Fruit fly (Drosophila melanogaster) whole organism, embryonic: ENCODE data around the gene Rbcn-3B.

Experiments used
- Abd-B ChIP-seq: fragments of 200-800 bp; sonication (Bioruptor generic); optimal IDR thresholded peaks from 2 replicates; lab custom pipeline; 2018; ENCODE audit warnings: missing biosample characterization, mild to moderate bottlenecking, missing genetic modification characterization, moderate library complexity
- Ada2b ChIP-seq: fragments of 200-800 bp; sonication (Bioruptor generic); IDR thresholded peaks from 2 replicates; pipeline ENCODE4 v1.3.6; 2022; ENCODE audit warnings: missing biosample characterization, missing genetic modification characterization
- Asciz ChIP-seq: fragments of 200-800 bp; sonication (Bioruptor generic); optimal IDR thresholded peaks from 2 replicates; lab custom pipeline; 2017; ENCODE audit warnings: missing biosample characterization, mild to moderate bottlenecking, missing genetic modification characterization, missing genetic modification reagents
- Blimp-1 ChIP-seq: fragments of 200-800 bp; sonication (Bioruptor generic); optimal IDR thresholded peaks from 3 replicates; lab custom pipeline; 2018; ENCODE audit warnings: missing biosample characterization, missing genetic modification characterization, mild to moderate bottlenecking, moderate library complexity, missing genetic modification reagents
- CG10959 ChIP-seq: fragments of 200-800 bp; sonication (Bioruptor generic); IDR thresholded peaks from 2 replicates; pipeline ENCODE4 v1.3.6; 2022; ENCODE audit warnings: missing biosample characterization, missing genetic modification characterization
- CG12071 ChIP-seq: fragments of 200-800 bp; sonication (Bioruptor generic); optimal IDR thresholded peaks from 3 replicates; lab custom pipeline; 2018; ENCODE audit warnings: missing biosample characterization, mild to moderate bottlenecking, missing genetic modification characterization
- CG13296 ChIP-seq: fragments of 200-800 bp; sonication (Bioruptor generic); optimal IDR thresholded peaks from 3 replicates; lab custom pipeline; 2018; ENCODE audit warnings: missing biosample characterization, mild to moderate bottlenecking, missing genetic modification characterization
- CG15479 ChIP-seq: fragments of 200-800 bp; sonication (Bioruptor generic); optimal IDR thresholded peaks from 3 replicates; lab custom pipeline; 2019; ENCODE audit warnings: missing biosample characterization, mild to moderate bottlenecking, missing genetic modification characterization, moderate library complexity
- CG15514 ChIP-seq: fragments of 200-800 bp; sonication (Bioruptor generic); optimal IDR thresholded peaks from 3 replicates; lab custom pipeline; 2017; ENCODE audit warnings: missing biosample characterization, missing genetic modification characterization, mild to moderate bottlenecking, moderate library complexity, missing genetic modification reagents
- CG15601 ChIP-seq: fragments of 200-800 bp; sonication (Bioruptor generic); optimal IDR thresholded peaks from 3 replicates; lab custom pipeline; 2019; ENCODE audit warnings: missing biosample characterization, mild to moderate bottlenecking, missing genetic modification characterization, moderate library complexity
- CG18599 ChIP-seq: fragments of 200-800 bp; sonication (Bioruptor generic); optimal IDR thresholded peaks from 3 replicates; lab custom pipeline; 2017; ENCODE audit warnings: missing biosample characterization, missing genetic modification characterization, mild to moderate bottlenecking, moderate library complexity, missing genetic modification reagents
- CG2199 ChIP-seq: fragments of 200-800 bp; sonication (Bioruptor generic); IDR thresholded peaks from 3 replicates; pipeline ENCODE4 v1.3.6; 2022; ENCODE audit warnings: missing biosample characterization, missing genetic modification characterization
- CG3838 ChIP-seq: fragments of 200-800 bp; sonication (Bioruptor generic); optimal IDR thresholded peaks from 3 replicates; lab custom pipeline; 2016; ENCODE audit warnings: missing biosample characterization, missing genetic modification characterization
- CG42726 ChIP-seq: fragments of 200-800 bp; sonication (Bioruptor generic); IDR thresholded peaks from 2 replicates; pipeline ENCODE4 v1.3.6; 2022; ENCODE audit warnings: missing biosample characterization, missing genetic modification characterization; ENCODE audit not compliant: partially characterized antibody
- CG6254 ChIP-seq: fragments of 200-800 bp; sonication (Bioruptor generic); optimal IDR thresholded peaks from 3 replicates; lab custom pipeline; 2017; ENCODE audit warnings: mild to moderate bottlenecking, missing biosample characterization, missing genetic modification reagents, missing genetic modification characterization
- CG6813 ChIP-seq: fragments of 200-800 bp; sonication (Bioruptor generic); optimal IDR thresholded peaks from 2 replicates; lab custom pipeline; 2017; ENCODE audit warnings: missing biosample characterization, missing genetic modification characterization, mild to moderate bottlenecking, moderate library complexity, missing genetic modification reagents
- CG7556 ChIP-seq: fragments of 200-800 bp; sonication (Bioruptor generic); optimal IDR thresholded peaks from 2 replicates; lab custom pipeline; 2017; ENCODE audit warnings: missing biosample characterization, mild to moderate bottlenecking, missing genetic modification characterization
- CG8478 ChIP-seq: fragments of >200 bp; optimal IDR thresholded peaks from 2 replicates; lab custom pipeline; 2018
- CG9727 ChIP-seq: fragments of 200-800 bp; sonication (Bioruptor generic); optimal IDR thresholded peaks from 3 replicates; lab custom pipeline; 2017; ENCODE audit warnings: missing biosample characterization, mild to moderate bottlenecking, missing genetic modification characterization
- CG9797 ChIP-seq: fragments of 200-800 bp; sonication (Bioruptor generic); optimal IDR thresholded peaks from 3 replicates; lab custom pipeline; 2018; ENCODE audit warnings: missing biosample characterization, mild to moderate bottlenecking, missing genetic modification characterization
- D19A ChIP-seq: fragments of 200-800 bp; optimal IDR thresholded peaks from 3 replicates; lab custom pipeline; 2019; ENCODE audit warnings: missing biosample characterization, mild to moderate bottlenecking, missing genetic modification characterization, moderate library complexity
- Dref ChIP-seq: fragments of 200-800 bp; sonication (Bioruptor generic); IDR thresholded peaks from 2 replicates; pipeline ENCODE4 v1.3.6; 2022; ENCODE audit warnings: missing biosample characterization, missing genetic modification characterization
- Hey ChIP-seq: fragments of 200-800 bp; sonication (Bioruptor generic); optimal IDR thresholded peaks from 3 replicates; lab custom pipeline; 2018; ENCODE audit warnings: missing biosample characterization, mild to moderate bottlenecking, missing genetic modification characterization
- NC2β ChIP-seq: fragments of 200-800 bp; sonication (Bioruptor generic); optimal IDR thresholded peaks from 2 replicates; lab custom pipeline; 2016; ENCODE audit warnings: missing biosample characterization, missing genetic modification characterization
- PHDP ChIP-seq: fragments of 200-800 bp; sonication (Bioruptor generic); optimal IDR thresholded peaks from 3 replicates; lab custom pipeline; 2018; ENCODE audit warnings: missing biosample characterization, mild to moderate bottlenecking, missing genetic modification characterization, moderate library complexity
- Stat92E ChIP-seq, 3 experiments: fragments of >200 bp in 2 of 3; fragments of 200-800 bp in 1 of 3; sonication (Bioruptor generic) in 1 of 3; optimal IDR thresholded peaks; 2 replicates each; lab custom pipeline; 2017 to 2019; ENCODE audit warnings: missing biosample characterization in 3 of 3, missing genetic modification characterization in 3 of 3, mild to moderate bottlenecking in 1 of 3, moderate library complexity in 1 of 3
- Xrp1 ChIP-seq: fragments of 200-800 bp; sonication (Bioruptor generic); IDR thresholded peaks from 2 replicates; pipeline ENCODE4 v1.3.6; 2022; ENCODE audit warnings: missing biosample characterization, missing genetic modification characterization
- ab ChIP-seq: fragments of 200-800 bp; sonication (Bioruptor generic); optimal IDR thresholded peaks from 2 replicates; lab custom pipeline; 2016; ENCODE audit warnings: missing biosample characterization, missing genetic modification characterization
- bsh ChIP-seq, 2 experiments: fragments of 200-800 bp; sonication (Bioruptor generic); optimal IDR thresholded peaks; 2 replicates each; lab custom pipeline; 2017 to 2018; ENCODE audit warnings: mild to moderate bottlenecking in 2 of 2, missing biosample characterization in 2 of 2, missing genetic modification characterization in 2 of 2, moderate library complexity in 1 of 2
- cato ChIP-seq: fragments of 200-800 bp; sonication (Bioruptor generic); optimal IDR thresholded peaks from 2 replicates; lab custom pipeline; 2016; ENCODE audit warnings: missing biosample characterization, missing genetic modification characterization, borderline replicate concordance
- crol ChIP-seq: fragments of 200-800 bp; sonication (Bioruptor generic); IDR thresholded peaks from 2 replicates; pipeline ENCODE4 v1.3.6; 2022; ENCODE audit warnings: missing biosample characterization, missing genetic modification characterization
- crp ChIP-seq, 2 experiments: fragments of 200-800 bp; sonication (Bioruptor generic); optimal IDR thresholded peaks; 2 replicates in 1 of 2; 3 replicates in 1 of 2; lab custom pipeline; 2017; ENCODE audit warnings: missing biosample characterization in 2 of 2, missing genetic modification characterization in 2 of 2, mild to moderate bottlenecking in 1 of 2, moderate library complexity in 1 of 2
- fd102C ChIP-seq: fragments of 200-800 bp; sonication (Bioruptor generic); optimal IDR thresholded peaks from 2 replicates; lab custom pipeline; 2018; ENCODE audit warnings: missing biosample characterization, mild to moderate bottlenecking, missing genetic modification characterization, moderate library complexity
- fd64A ChIP-seq: fragments of 200-800 bp; sonication (Bioruptor generic); optimal IDR thresholded peaks from 3 replicates; lab custom pipeline; 2018; ENCODE audit warnings: missing biosample characterization, mild to moderate bottlenecking, missing genetic modification characterization
- gro ChIP-seq: fragments of 200-800 bp; sonication (Bioruptor generic); optimal IDR thresholded peaks from 2 replicates; lab custom pipeline; 2016; ENCODE audit warnings: missing biosample characterization, missing genetic modification characterization
- her ChIP-seq: fragments of 200-800 bp; sonication (Bioruptor generic); optimal IDR thresholded peaks from 2 replicates; lab custom pipeline; 2016; ENCODE audit warnings: missing biosample characterization, missing genetic modification characterization
- onecut ChIP-seq: fragments of 200-800 bp; sonication (Bioruptor generic); IDR thresholded peaks from 2 replicates; pipeline ENCODE4 v1.3.6; 2022; ENCODE audit warnings: missing biosample characterization, missing genetic modification characterization
- p53 ChIP-seq: fragments of 200-800 bp; sonication (Bioruptor generic); optimal IDR thresholded peaks from 2 replicates; lab custom pipeline; 2016; ENCODE audit warnings: missing biosample characterization, missing genetic modification characterization
- pros ChIP-seq: fragments of 200-800 bp; sonication (Bioruptor generic); optimal IDR thresholded peaks from 3 replicates; lab custom pipeline; 2019; ENCODE audit warnings: missing biosample characterization, mild to moderate bottlenecking, missing genetic modification characterization, moderate library complexity
- pum ChIP-seq: fragments of 200-800 bp; sonication (Bioruptor generic); optimal IDR thresholded peaks from 2 replicates; lab custom pipeline; 2016; ENCODE audit warnings: missing biosample characterization, missing genetic modification characterization
- run ChIP-seq: fragments of 200-800 bp; sonication (Bioruptor generic); optimal IDR thresholded peaks from 3 replicates; lab custom pipeline; 2018; ENCODE audit warnings: missing biosample characterization, mild to moderate bottlenecking, missing genetic modification characterization
- sna ChIP-seq: fragments of 200-800 bp; sonication (Bioruptor generic); IDR thresholded peaks from 2 replicates; pipeline ENCODE4 v1.3.6; 2022; ENCODE audit warnings: missing biosample characterization, missing genetic modification characterization; ENCODE audit not compliant: partially characterized antibody
- sqz ChIP-seq: fragments of 200-800 bp; sonication (Bioruptor generic); optimal IDR thresholded peaks from 3 replicates; lab custom pipeline; 2018; ENCODE audit warnings: missing biosample characterization, mild to moderate bottlenecking, missing genetic modification characterization
- stwl ChIP-seq: fragments of 200-800 bp; sonication (Bioruptor generic); optimal IDR thresholded peaks from 3 replicates; lab custom pipeline; 2018; ENCODE audit warnings: missing biosample characterization, mild to moderate bottlenecking, missing genetic modification characterization, moderate library complexity
- usp ChIP-seq: fragments of >200 bp; optimal IDR thresholded peaks from 2 replicates; lab custom pipeline; 2017; ENCODE audit warnings: missing biosample characterization, missing genetic modification characterization
- wor ChIP-seq: fragments of 200-800 bp; sonication (Bioruptor generic); IDR thresholded peaks from 2 replicates; pipeline ENCODE4 v1.3.6; 2022; ENCODE audit warnings: missing biosample characterization, missing genetic modification characterization
- yki ChIP-seq: fragments of >200 bp; optimal IDR thresholded peaks from 3 replicates; lab custom pipeline; 2018
- zf30C ChIP-seq: fragments of 200-800 bp; sonication (Bioruptor generic); optimal IDR thresholded peaks from 3 replicates; lab custom pipeline; 2018; ENCODE audit warnings: missing biosample characterization, mild to moderate bottlenecking, missing genetic modification characterization

Rbcn-3B gene

dm6 chrX:1941669-1942092, 33.0 kb downstream of the Rbcn-3B start, which contains the start of gene Hr4 (continued):
- no peak for TF ChIP-seq CG9727 (GFP tag; lab: Kevin White, UChicago)
- TF ChIP-seq fd64A (GFP tag; lab: Kevin White, UChicago): no peak
- no peak for TF ChIP-seq usp
- TF ChIP-seq CG12071 (GFP tag; lab: Kevin White, UChicago): no peak
- TF ChIP-seq CG13296 (GFP tag; lab: Kevin White, UChicago): no peak
- TF ChIP-seq yki (lab: Kevin White, UChicago): peak; percentile 79
- TF ChIP-seq CG3838 (GFP tag; lab: Kevin White, UChicago): no peak
- TF ChIP-seq crol (GFP tag; lab: Robert Waterston, UW): peak; percentile 33; the same call in 1 of the 2 replicates
- no peak for TF ChIP-seq cato (GFP tag; lab: Kevin White, UChicago)
- TF ChIP-seq CG6254 (GFP tag; lab: Kevin White, UChicago): peak; percentile 3
- TF ChIP-seq CG10959: no peak
- 0 out of 2 replicates have a peak, but pooled peaks have one; percentile 5 for TF ChIP-seq onecut (GFP tag; lab: Robert Waterston, UW)
- TF ChIP-seq Abd-B: no peak
- no peak for TF ChIP-seq stwl (tag; lab: Kevin White, UChicago)
- no peak for TF ChIP-seq CG7556 (GFP tag; lab: Kevin White, UChicago)
- TF ChIP-seq CG6813 (GFP tag; lab: Kevin White, UChicago): no peak
- no peak for TF ChIP-seq ab (GFP tag; lab: Kevin White, UChicago)
- TF ChIP-seq bsh (GFP tag; optimal IDR thresholded peaks at IDR 0.05; lab: Kevin White, UChicago): peak in 1 of 2 experiments; percentile 11
- no peak for TF ChIP-seq wor (GFP tag; lab: Robert Waterston, UW)
- peak; percentile 27; the same call in 1 of the 2 replicates for TF ChIP-seq sna (GFP tag; lab: Robert Waterston, UW)
- no peak for TF ChIP-seq CG8478
- TF ChIP-seq Blimp-1 (GFP tag; lab: Kevin White, UChicago): no peak
- no peak for TF ChIP-seq Asciz (GFP tag; lab: Kevin White, UChicago)
- TF ChIP-seq zf30C (GFP tag; lab: Kevin White, UChicago): peak; percentile 28
- TF ChIP-seq run (tag; lab: Kevin White, UChicago): no peak
- no peak for TF ChIP-seq CG2199 (GFP tag; lab: Robert Waterston, UW)
- TF ChIP-seq pum (GFP tag; lab: Kevin White, UChicago): no peak
- no peak for TF ChIP-seq PHDP (tag; lab: Kevin White, UChicago)
- TF ChIP-seq Hey (tag; lab: Kevin White, UChicago): no peak
- no peak for TF ChIP-seq CG15479

dm6 chrX:1943337-1944244, 34.9 kb downstream of the Rbcn-3B start:
- TF ChIP-seq pros (peak; percentile 41), Xrp1 (GFP tag; lab: Robert Waterston, UW) (peak; percentile 65), CG15514 (GFP tag; lab: Kevin White, UChicago) (peak; percentile 47), NC2β (GFP tag; lab: Kevin White, UChicago) (peak; percentile 66), Stat92E (GFP tag; optimal IDR thresholded peaks at IDR 0.05; lab: Kevin White, UChicago) (no peak), CG9797 (no peak), p53 (GFP tag; lab: Kevin White, UChicago) (no peak), sqz (GFP tag; lab: Kevin White, UChicago) (peak; percentile 38), gro (peak; percentile 76), her (GFP tag; lab: Kevin White, UChicago) (no peak), Dref (GFP tag; lab: Robert Waterston, UW) (no peak), CG15601 (tag; lab: Kevin White, UChicago) (peak; percentile 84), CG42726 (no peak), CG18599 (GFP tag; lab: Kevin White, UChicago) (peak; percentile 74), Ada2b (GFP tag; lab: Robert Waterston, UW) (no peak), crp (GFP tag; optimal IDR thresholded peaks at IDR 0.05; lab: Kevin White, UChicago) (peak in 1 of 2 experiments; percentile 38), fd102C (GFP tag; lab: Kevin White, UChicago) (no peak), D19A (tag; lab: Kevin White, UChicago) (peak; percentile 100)
